Worm (Caenorhabditis elegans): ENCODE measurements around the gene F11D5.6.

Gene F11D5.6

DNA sequence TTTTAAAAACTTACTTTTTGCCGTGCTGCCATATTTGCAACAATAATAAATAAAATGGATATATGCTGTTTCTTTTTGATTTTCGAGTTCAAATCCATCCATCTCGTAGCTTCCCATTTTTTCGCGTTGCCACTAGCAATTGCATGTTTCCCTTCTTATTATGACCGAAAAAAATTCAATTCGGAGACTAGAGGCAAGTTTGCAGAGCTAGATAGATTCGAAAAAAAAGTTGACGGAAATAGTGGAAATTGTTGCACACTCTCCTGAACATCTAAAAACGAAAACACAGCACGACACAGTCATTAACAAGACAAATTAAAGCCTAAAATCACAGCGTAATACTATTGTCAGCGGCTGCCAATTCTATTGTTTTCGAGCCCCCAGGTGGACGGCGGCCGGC, at the start of gene F11D5.6:
TSS of gene F11D5.6 (minus strand) at position 101 of the 400 bp plus-strand sequence.
- TF ChIP-seq unc-62 (GFP tag; optimal IDR thresholded peaks at IDR 0.05), result no peak

DNA sequence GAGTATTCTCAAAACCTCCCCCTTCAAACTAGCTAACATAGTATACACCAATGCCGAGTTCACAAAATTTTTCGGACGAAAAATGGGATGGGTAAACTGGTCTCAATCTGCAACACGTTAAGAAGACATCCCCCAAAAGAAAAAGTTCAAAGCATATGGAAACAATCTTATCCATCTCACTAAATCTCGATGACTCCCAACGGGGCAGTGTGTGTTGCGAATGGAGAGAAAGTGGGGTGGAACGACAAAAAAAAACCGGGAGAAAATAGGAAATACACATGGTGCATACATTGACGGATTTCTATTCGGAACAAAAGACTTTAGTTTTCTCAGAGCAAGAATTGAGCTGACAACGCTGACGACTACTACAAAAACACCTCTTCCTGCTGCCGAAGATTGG, 49.2 kb upstream of the F11D5.6 start:
- no peak for TF ChIP-seq unc-62 (GFP tag; optimal IDR thresholded peaks at IDR 0.05)

DNA sequence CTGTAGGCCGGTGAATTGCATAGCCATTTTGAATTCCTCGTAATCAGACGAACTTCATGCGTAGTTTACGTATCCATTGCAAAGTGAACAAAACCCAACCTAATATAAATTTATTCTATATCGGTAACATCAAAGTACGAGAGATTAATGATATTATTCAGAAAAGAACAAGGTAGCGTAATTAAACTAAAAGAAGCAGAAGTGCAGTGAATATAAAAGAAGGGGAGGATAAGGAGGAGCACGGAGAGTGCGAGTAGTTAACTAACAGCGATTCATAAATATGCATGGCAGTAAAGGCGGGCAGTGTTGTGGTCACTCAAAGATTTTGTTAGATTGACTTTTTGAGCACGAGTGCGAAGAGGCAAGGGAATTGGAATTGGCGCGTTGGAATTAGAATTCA, 48.6 kb upstream of the F11D5.6 start, which contains the start of gene clc-3:
TSS of gene clc-3 (minus strand) at position 101 of the 400 bp plus-strand sequence.
- no peak for TF ChIP-seq unc-62 (GFP tag; optimal IDR thresholded peaks at IDR 0.05)

DNA sequence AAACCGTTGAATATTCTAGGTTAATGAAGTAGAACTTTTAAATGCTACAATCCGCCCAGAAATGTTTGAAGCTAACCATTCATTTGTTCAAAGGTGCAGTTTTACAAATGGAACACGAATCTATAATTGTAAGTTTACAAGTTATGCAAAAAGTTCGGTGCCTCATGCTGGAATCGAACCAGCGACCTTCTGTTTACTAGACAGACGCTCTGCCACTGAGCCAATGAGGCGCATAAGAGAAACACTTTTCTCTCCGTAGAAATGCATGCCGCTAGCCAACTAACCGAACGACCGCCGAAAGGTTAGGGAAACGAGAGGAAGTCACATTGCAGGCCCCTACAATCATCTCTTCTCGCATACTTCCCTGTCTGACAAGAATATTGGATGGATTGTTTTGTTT, 45.2 kb upstream of the F11D5.6 start:
- no peak for TF ChIP-seq unc-62 (GFP tag; optimal IDR thresholded peaks at IDR 0.05)

DNA sequence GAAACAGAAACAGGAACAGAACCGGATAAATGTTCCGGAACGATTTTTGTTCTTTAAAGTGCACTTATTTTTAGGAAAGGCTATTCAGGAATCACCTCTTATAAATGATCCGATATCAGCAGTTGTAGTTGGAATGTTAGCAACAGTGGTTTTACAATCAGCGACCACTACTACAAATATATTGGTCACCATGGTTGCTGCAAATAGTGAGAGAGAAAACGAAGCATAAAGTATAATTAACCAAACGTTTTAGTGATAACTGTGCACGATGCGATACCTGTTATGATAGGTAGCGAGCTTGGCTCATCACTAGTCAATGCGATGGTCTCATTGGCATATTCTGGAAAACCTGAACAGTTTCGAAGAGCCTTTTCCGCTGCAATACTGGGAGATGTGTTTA, 43.4 kb upstream of the F11D5.6 start:
- no peak for TF ChIP-seq unc-62 (GFP tag; optimal IDR thresholded peaks at IDR 0.05)

DNA sequence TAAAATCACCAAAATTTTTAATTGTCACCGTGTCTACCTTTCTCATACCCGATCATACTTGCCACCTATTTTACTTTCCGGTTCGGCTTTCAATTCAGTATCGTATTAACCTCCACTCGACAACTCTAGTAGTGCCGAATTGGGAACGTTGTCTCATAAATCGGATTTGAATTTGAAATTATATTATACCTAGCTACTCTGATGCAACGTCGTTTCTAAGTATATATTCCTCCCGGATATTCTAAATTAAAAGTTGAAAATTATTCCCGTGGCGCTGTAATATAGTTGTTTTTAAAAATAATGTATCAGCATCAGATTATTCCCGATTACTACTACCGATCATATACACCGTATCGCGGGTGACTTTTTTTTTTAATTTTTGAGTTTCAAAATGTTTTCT, 42.6 kb upstream of the F11D5.6 start, which contains the start of gene ZK563.2:
TSS of gene ZK563.2 (plus strand) at position 301 of the 400 bp plus-strand sequence.
- TF ChIP-seq unc-62 (GFP tag; optimal IDR thresholded peaks at IDR 0.05), result no peak

- no peak for TF ChIP-seq unc-62 (GFP tag; optimal IDR thresholded peaks at IDR 0.05)
Measured at ce11 chrX:3366782-3367181, 40.7 kb upstream of the F11D5.6 start.

DNA sequence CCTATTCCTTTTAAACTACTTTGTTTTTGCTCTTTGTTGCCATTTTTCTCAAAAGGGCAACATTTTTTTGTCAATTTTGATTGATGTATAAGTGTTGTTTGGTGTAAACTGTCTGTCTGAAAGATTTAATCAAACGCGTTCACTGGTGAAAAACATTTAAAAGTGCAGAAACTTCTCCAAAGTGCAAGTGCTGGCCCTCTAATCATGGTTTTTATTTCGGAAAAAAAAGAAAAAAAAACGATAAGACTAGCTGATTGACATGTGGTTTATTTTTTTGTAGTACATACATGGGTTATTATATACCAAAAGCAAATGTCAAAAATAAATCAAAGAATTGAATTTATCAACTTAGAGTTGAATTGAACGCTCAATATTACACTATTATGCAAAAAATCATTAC, 36.3 kb upstream of the F11D5.6 start, which contains the start of gene dhs-26:
TSS of gene dhs-26 (minus strand) at position 116 of the 400 bp plus-strand sequence.
- TF ChIP-seq unc-62 (GFP tag; optimal IDR thresholded peaks at IDR 0.05), result no peak

DNA sequence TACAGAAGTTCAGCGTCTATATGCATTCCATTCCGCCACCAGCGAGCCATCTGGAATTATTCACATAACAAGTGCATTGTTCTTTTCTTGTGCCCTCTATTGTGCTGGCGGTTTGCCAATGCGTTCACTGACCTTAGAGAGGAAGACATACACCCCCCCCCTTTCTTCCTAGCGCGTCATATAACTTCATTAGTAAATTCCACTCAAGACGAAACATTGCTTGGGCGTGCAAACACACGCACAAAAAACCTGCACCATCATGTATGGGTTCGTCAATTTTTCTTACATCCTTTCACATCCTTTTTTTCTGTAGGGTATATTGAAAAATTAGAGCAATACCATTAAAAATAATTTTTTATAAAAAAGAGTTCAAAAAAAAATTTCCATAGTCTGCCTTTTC, 25.5 kb upstream of the F11D5.6 start, which contains the start of gene ZK816.1:
TSS of gene ZK816.1 (plus strand) at position 187 of the 400 bp plus-strand sequence.
- no peak for TF ChIP-seq unc-62 (GFP tag; optimal IDR thresholded peaks at IDR 0.05)

DNA sequence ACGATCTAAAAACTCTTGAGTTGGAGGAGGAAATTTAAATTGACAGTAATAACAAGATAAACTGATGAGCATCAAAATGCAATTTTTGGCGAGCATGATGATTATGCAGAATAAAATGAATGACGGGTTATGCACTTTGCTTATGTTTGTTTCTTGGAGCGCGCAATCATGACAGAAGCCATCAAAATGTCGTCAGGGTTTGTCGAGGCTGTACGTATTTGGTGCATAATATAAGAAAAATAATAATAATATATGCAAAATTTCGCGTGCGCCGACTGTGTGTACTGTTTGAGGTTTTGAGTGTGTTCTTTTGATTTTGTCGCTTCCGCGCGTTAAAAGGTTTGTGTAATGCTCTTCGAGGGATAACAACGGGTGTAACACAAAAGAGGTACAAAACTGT, 24.2 kb upstream of the F11D5.6 start, which contains the start of gene nspg-4:
TSS of gene nspg-4 (minus strand) at position 101 of the 400 bp plus-strand sequence.
- TF ChIP-seq unc-62 (GFP tag; optimal IDR thresholded peaks at IDR 0.05), result no peak

ce11 chrX:3347904-3348441, 21.9 kb upstream of the F11D5.6 start, which contains the start of gene ZK816.3:
Gene ZK816.3 (plus strand): TSS chrX:3348391.
- no peak for TF ChIP-seq unc-62 (GFP tag; optimal IDR thresholded peaks at IDR 0.05)

- TF ChIP-seq unc-62 (GFP tag; optimal IDR thresholded peaks at IDR 0.05), result no peak
Measured at ce11 chrX:3343620-3344197, 17.6 kb upstream of the F11D5.6 start.

ce11 chrX:3339882-3340281, 13.8 kb upstream of the F11D5.6 start:
- TF ChIP-seq unc-62 (GFP tag; optimal IDR thresholded peaks at IDR 0.05), result no peak

DNA sequence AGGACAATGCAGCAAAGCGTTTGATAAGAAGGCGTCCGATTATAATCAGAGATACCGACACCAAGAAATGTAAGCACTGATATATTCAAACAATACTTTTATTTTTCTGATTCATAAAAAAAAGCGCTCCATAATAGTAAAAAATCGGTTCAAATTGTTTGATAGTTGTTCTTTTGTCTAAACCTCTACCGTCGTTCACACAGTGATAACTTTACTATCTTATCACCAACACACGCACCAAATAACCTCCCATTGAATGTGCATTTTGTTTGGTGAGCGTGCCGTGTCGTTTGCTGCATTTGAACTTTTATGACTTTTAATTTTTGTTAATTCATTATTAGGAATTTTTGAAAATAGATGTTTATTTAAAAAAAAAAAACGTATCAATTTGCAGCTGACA, 8.0 kb upstream of the F11D5.6 start:
- TF ChIP-seq unc-62 (GFP tag; optimal IDR thresholded peaks at IDR 0.05), result no peak

DNA sequence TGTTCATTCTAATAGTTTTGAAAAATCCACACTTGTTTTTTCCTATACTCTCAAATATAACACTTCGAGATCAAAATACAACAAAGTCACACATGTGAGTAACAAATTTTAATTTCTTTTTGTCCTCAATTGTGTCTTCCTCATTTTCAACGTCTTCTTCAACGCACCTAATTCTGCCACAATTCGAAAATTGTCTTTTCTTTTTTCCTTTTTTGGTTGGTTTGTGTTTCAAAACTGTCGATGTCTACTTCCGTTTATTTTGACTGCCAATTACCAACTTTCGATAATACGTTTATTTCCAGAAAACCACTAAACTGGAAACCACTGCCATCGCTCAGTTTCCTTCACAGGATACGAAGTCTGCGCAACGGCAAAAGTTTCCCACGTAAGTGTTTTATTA, 6.7 kb upstream of the F11D5.6 start, which contains the start of gene F11D5.1:
TSS of gene F11D5.1 (plus strand) at position 301 of the 400 bp plus-strand sequence.
- TF ChIP-seq unc-62 (GFP tag; optimal IDR thresholded peaks at IDR 0.05), result no peak

ce11 chrX:3316830-3317229, 9.2 kb downstream of the F11D5.6 start:
- TF ChIP-seq unc-62 (GFP tag; optimal IDR thresholded peaks at IDR 0.05), result no peak

Data from whole organism, dauer.